Worm (Caenorhabditis elegans): ENCODE measurements around the gene nstp-3.
"Not testable (repeated sequence)": the region's sequence is repeated elsewhere in the genome, so short reads cannot be mapped to it uniquely, and the experiment has no call there.

The nstp-3 gene

DNA sequence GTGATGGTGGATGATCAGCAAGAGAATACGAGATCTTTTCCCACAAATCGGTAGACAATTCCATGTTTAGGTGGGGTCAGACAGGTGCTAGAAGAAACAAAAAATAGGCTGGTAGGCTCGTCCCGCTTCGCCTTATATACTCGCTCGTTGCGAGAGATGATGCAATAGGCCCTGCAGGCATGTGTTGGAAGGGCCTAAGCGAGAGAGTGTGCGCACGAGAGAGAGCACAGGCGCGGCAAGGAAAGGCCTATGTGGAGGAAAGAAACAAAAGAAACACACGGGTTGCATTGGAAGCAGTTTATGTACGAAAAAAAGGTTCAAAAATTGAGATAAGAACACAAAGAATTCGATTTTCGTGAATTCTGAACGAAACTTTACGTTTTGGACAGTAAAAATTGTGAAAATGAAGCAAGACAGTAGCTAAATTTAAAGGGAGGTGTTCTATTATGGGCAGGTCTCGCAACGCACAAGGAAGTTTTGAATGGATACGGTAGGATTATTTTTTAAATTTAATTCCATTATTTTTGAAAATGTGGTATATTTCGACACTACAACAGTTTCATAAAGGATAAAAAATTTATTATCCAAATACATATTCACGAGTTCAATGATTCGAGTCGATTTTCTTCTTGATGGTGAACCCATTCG is 17.2 kb downstream of the nstp-3 start, which contains the start of gene F44E7.5 (continued):
- TF ChIP-seq sma-9 (GFP tag; optimal IDR thresholded peaks at IDR 0.05) (peak; percentile 72), sma-9 (tag; optimal IDR thresholded peaks at IDR 0.05) (no peak), ztf-1 (GFP tag; conservative IDR thresholded peaks at IDR 0.05) (no peak), peb-1 (tag; optimal IDR thresholded peaks at IDR 0.05) (no peak), nhr-129 (tag; optimal IDR thresholded peaks at IDR 0.05) (peak; percentile 100), elt-1 (tag; optimal IDR thresholded peaks at IDR 0.05) (no peak), ceh-82 (tag; optimal IDR thresholded peaks at IDR 0.05) (no peak), skn-1 (tag; optimal IDR thresholded peaks at IDR 0.05) (no peak)

- peak; percentile 44 for TF ChIP-seq C34F6.9 (tag; optimal IDR thresholded peaks at IDR 0.05)
- no peak for TF ChIP-seq unc-62 (GFP tag; optimal IDR thresholded peaks at IDR 0.05)
- peak; percentile 98 for TF ChIP-seq nhr-129 (tag; optimal IDR thresholded peaks at IDR 0.05)
- TF ChIP-seq zag-1 (tag; optimal IDR thresholded peaks at IDR 0.05): no peak
- TF ChIP-seq lsy-2 (tag; optimal IDR thresholded peaks at IDR 0.05): peak in 1 of 2 experiments; percentile 43
- TF ChIP-seq fos-1 (tag; optimal IDR thresholded peaks at IDR 0.05): peak; percentile 44
- peak; percentile 34 for TF ChIP-seq F13H6.1 (tag; optimal IDR thresholded peaks at IDR 0.05)
- TF ChIP-seq elt-3 (tag; optimal IDR thresholded peaks at IDR 0.05): no peak
- peak; percentile 29 for TF ChIP-seq unc-55 (GFP tag; optimal IDR thresholded peaks at IDR 0.05)
- peak; percentile 43 for TF ChIP-seq sma-9 (GFP tag; optimal IDR thresholded peaks at IDR 0.05)
- TF ChIP-seq sma-9 (tag; optimal IDR thresholded peaks at IDR 0.05): no peak
- no peak for TF ChIP-seq nhr-23 (tag; optimal IDR thresholded peaks at IDR 0.05)
- TF ChIP-seq alr-1 (tag; optimal IDR thresholded peaks at IDR 0.05): no peak
Measured at ce11 chrV:5779984-5780383, 18.0 kb downstream of the nstp-3 start.

DNA sequence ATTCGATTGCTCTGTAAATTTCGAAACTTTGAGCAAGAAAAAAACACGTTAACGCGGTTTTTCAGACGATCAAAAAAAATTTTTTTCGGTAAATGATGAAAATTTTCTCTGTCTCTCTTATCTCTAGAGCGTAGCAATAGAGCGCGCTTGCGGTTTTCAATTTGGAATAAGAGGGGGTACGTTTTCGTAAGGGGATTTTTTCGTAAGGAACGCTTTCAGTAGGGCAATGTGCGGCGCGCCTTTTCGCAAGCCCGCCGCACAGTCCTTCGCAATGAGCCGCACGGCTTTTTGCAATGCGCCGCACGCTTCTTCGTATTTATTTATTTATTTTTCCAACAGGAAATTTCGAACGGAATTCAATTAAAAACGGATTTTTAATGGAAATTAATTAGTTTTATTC is 21.1 kb downstream of the nstp-3 start, which contains the start of gene F44E7.4:
Gene F44E7.4 (minus strand): TSS at position 13 of the 400 bp plus-strand sequence.
- TF ChIP-seq unc-55 (GFP tag; optimal IDR thresholded peaks at IDR 0.05) (peak; percentile 64), sma-9 (GFP tag; optimal IDR thresholded peaks at IDR 0.05) (peak; percentile 11), F13H6.1 (tag; optimal IDR thresholded peaks at IDR 0.05) (peak; percentile 53), C34F6.9 (tag; optimal IDR thresholded peaks at IDR 0.05) (peak; percentile 59), nhr-129 (tag; optimal IDR thresholded peaks at IDR 0.05) (peak; percentile 52), nhr-25 (tag; optimal IDR thresholded peaks at IDR 0.05) (peak; percentile 2), lin-13 (GFP tag; optimal IDR thresholded peaks at IDR 0.05) (peak; percentile 50), lsy-2 (tag; optimal IDR thresholded peaks at IDR 0.05) (peak in 1 of 2 experiments; percentile 59), gmeb-1 (tag; optimal IDR thresholded peaks at IDR 0.05) (peak; percentile 3), crh-2 (tag; optimal IDR thresholded peaks at IDR 0.05) (peak; percentile 32), sma-3 (GFP tag; optimal IDR thresholded peaks at IDR 0.05) (peak; percentile 19)
- TF ChIP-seq sma-9 (tag; optimal IDR thresholded peaks at IDR 0.05): not testable (repeated sequence)

DNA sequence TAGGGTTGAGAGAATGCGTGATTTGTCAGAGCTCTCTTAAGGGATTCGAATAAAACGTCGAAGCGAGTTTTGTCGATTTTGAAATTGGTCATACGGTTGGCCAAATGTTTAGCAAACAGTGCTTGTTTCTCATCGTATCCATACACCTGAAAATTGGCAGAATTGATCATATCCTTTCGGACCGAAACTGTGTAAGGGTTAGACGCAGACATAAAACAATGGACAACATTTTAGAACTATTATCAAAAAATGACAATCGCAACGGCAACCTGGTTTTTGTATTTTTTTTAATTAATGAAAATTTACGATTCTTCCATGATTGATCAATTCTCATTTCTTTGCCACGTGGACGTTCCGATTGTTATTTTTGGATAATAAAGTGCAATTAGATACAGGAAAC is 23.9 kb downstream of the nstp-3 start:
- no peak for TF ChIP-seq unc-62 (GFP tag; optimal IDR thresholded peaks at IDR 0.05)
- TF ChIP-seq ztf-4 (tag; optimal IDR thresholded peaks at IDR 0.05): no peak
- no peak for TF ChIP-seq blmp-1 (tag; optimal IDR thresholded peaks at IDR 0.05; ENCODE audit: insufficient read depth)
- TF ChIP-seq elt-3 (tag; optimal IDR thresholded peaks at IDR 0.05): no peak
- no peak for TF ChIP-seq Y55F3AM.14 (GFP tag; optimal IDR thresholded peaks at IDR 0.05)
- TF ChIP-seq peb-1 (tag; optimal IDR thresholded peaks at IDR 0.05): no peak
- TF ChIP-seq alr-1 (tag; optimal IDR thresholded peaks at IDR 0.05): no peak
- TF ChIP-seq aly-2 (tag; optimal IDR thresholded peaks at IDR 0.05): no peak
- TF ChIP-seq ceh-16 (tag; optimal IDR thresholded peaks at IDR 0.05): no peak
- TF ChIP-seq sma-9 (GFP tag; optimal IDR thresholded peaks at IDR 0.05): no peak
- no peak for TF ChIP-seq sma-9 (tag; optimal IDR thresholded peaks at IDR 0.05)
- no peak for TF ChIP-seq gmeb-1 (tag; optimal IDR thresholded peaks at IDR 0.05)
- no peak for TF ChIP-seq F13H6.1 (tag; optimal IDR thresholded peaks at IDR 0.05)
- no peak for TF ChIP-seq nhr-10 (tag; optimal IDR thresholded peaks at IDR 0.05)
- no peak for TF ChIP-seq lsy-2 (tag; optimal IDR thresholded peaks at IDR 0.05)
- TF ChIP-seq ama-1 (optimal IDR thresholded peaks at IDR 0.05): no peak
- no peak for TF ChIP-seq sem-4 (tag; optimal IDR thresholded peaks at IDR 0.05)

ce11 chrV:5772503-5772902 is 25.5 kb downstream of the nstp-3 start:
- no peak for TF ChIP-seq C34F6.9 (tag; optimal IDR thresholded peaks at IDR 0.05)
- TF ChIP-seq Y55F3AM.14 (GFP tag; optimal IDR thresholded peaks at IDR 0.05): no peak
- TF ChIP-seq ztf-1 (GFP tag; conservative IDR thresholded peaks at IDR 0.05): no peak
- TF ChIP-seq ztf-4 (tag; optimal IDR thresholded peaks at IDR 0.05): no peak
- TF ChIP-seq ztf-11 (tag; optimal IDR thresholded peaks at IDR 0.05): no peak
- no peak for TF ChIP-seq zag-1 (tag; optimal IDR thresholded peaks at IDR 0.05)
- no peak for TF ChIP-seq egl-27 (tag; optimal IDR thresholded peaks at IDR 0.05)
- no peak for TF ChIP-seq mdl-1 (tag; optimal IDR thresholded peaks at IDR 0.05)
- no peak for TF ChIP-seq ceh-16 (tag; optimal IDR thresholded peaks at IDR 0.05)
- TF ChIP-seq alr-1 (tag; optimal IDR thresholded peaks at IDR 0.05): no peak
- TF ChIP-seq ceh-82 (tag; optimal IDR thresholded peaks at IDR 0.05): no peak
- TF ChIP-seq nhr-21 (tag; optimal IDR thresholded peaks at IDR 0.05): no peak
- TF ChIP-seq snpc-4 (tag; optimal IDR thresholded peaks at IDR 0.05): no peak
- no peak for TF ChIP-seq mab-5 (tag; optimal IDR thresholded peaks at IDR 0.05)
- no peak for TF ChIP-seq mbf-1 (tag; optimal IDR thresholded peaks at IDR 0.05)
- TF ChIP-seq dmd-4 (tag; optimal IDR thresholded peaks at IDR 0.05): no peak
- TF ChIP-seq nhr-12 (tag; optimal IDR thresholded peaks at IDR 0.05): no peak
- no peak for TF ChIP-seq skn-1 (tag; optimal IDR thresholded peaks at IDR 0.05)
- TF ChIP-seq aly-2 (tag; optimal IDR thresholded peaks at IDR 0.05): no peak
- TF ChIP-seq nhr-11 (tag; optimal IDR thresholded peaks at IDR 0.05): no peak

All from whole organism, L2 larva.